Fruit fly (Drosophila melanogaster): Measurements from ENCODE around the gene rudhira.
A peak's percentile ranks its signal among the peaks of the same experiment; 100 is the strongest.

rudhira gene

DNA sequence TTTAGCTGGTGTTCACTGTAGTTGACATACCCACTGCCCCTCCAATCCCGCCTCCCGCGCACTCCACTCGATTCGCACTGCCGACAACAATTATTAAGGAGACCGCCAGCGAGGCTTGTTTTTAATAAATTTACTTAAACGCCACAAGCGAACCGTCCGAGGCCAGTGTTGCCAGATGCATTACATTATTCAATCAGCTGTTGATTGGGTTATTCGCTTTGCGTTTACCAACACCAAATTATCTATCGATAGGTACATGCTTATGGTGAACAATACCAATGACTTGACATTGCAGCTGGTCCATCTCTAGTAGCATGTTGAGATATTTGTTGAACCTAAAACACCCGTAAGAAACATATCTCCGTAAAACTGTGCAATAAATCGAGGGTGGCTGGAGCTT, 70.3 kb downstream of the rudhira start, which contains the start of the genes CG10353 and SelG (continued):
- peak; percentile 48 for TF ChIP-seq nerfin-1 (tag; optimal IDR thresholded peaks at IDR 0.05)
- no peak for TF ChIP-seq Dip2 (GFP tag; IDR thresholded peaks at IDR 0.05)
- peak; percentile 58 for TF ChIP-seq zfh2 (GFP tag; optimal IDR thresholded peaks at IDR 0.05)
- TF ChIP-seq pros (GFP tag; optimal IDR thresholded peaks at IDR 0.05) = no peak
- no peak for TF ChIP-seq ken (GFP tag; IDR thresholded peaks at IDR 0.05)
- peak; percentile 61 for TF ChIP-seq CG2712 (tag; optimal IDR thresholded peaks at IDR 0.05)
- TF ChIP-seq CG6175 (GFP tag; IDR thresholded peaks at IDR 0.05) = no peak
- TF ChIP-seq CG18619 (GFP tag; optimal IDR thresholded peaks at IDR 0.05) = no peak
- peak; percentile 32 for TF ChIP-seq caup (GFP tag; optimal IDR thresholded peaks at IDR 0.05; ENCODE audit: severe bottlenecking)
- peak; percentile 79 for TF ChIP-seq CG16813 (GFP tag; IDR thresholded peaks at IDR 0.05; ENCODE audit: partially characterized antibody)
- no peak for TF ChIP-seq CG11723 (GFP tag; optimal IDR thresholded peaks at IDR 0.05)
- no peak for TF ChIP-seq lola (GFP tag; optimal IDR thresholded peaks at IDR 0.05)
- TF ChIP-seq BtbVII (GFP tag; optimal IDR thresholded peaks at IDR 0.05) = no peak
- TF ChIP-seq kni (GFP tag; optimal IDR thresholded peaks at IDR 0.05) = no peak
- TF ChIP-seq Six4 (GFP tag; optimal IDR thresholded peaks at IDR 0.05) = no peak
- no peak for TF ChIP-seq CG4707 (GFP tag; optimal IDR thresholded peaks at IDR 0.05)
- TF ChIP-seq CG15514 (GFP tag; optimal IDR thresholded peaks at IDR 0.05) = peak; percentile 77
- TF ChIP-seq CG3726 (GFP tag; IDR thresholded peaks at IDR 0.05) = no peak
- peak; percentile 90 for TF ChIP-seq zen2 (GFP tag; IDR thresholded peaks at IDR 0.05; ENCODE audit: partially characterized antibody)
- no peak for TF ChIP-seq peb (GFP tag; IDR thresholded peaks at IDR 0.05)
- TF ChIP-seq CG1233 (GFP tag; optimal IDR thresholded peaks at IDR 0.05) = no peak
- no peak for TF ChIP-seq CG9437 (GFP tag; optimal IDR thresholded peaks at IDR 0.05)
- 0 out of 2 replicates have a peak, but pooled peaks have one; percentile 29 for TF ChIP-seq wdn (GFP tag; IDR thresholded peaks at IDR 0.05)
- TF ChIP-seq CG7271 (tag; optimal IDR thresholded peaks at IDR 0.05) = no peak
- no peak for TF ChIP-seq CG13123 (GFP tag; optimal IDR thresholded peaks at IDR 0.05)
- TF ChIP-seq CG14965 (GFP tag; optimal IDR thresholded peaks at IDR 0.05; ENCODE audit: borderline replicate concordance) = no peak
- TF ChIP-seq CG11504 (tag; optimal IDR thresholded peaks at IDR 0.05) = peak; percentile 48
- TF ChIP-seq CG33557 (GFP tag; optimal IDR thresholded peaks at IDR 0.05) = no peak
- TF ChIP-seq gem (tag; optimal IDR thresholded peaks at IDR 0.05) = peak; percentile 11
- TF ChIP-seq eve (GFP tag; optimal IDR thresholded peaks at IDR 0.05) = no peak
- no peak for TF ChIP-seq Mrtf (GFP tag; IDR thresholded peaks at IDR 0.05)
- peak; percentile 94 for TF ChIP-seq CG34224 (GFP tag; IDR thresholded peaks at IDR 0.05; ENCODE audit: partially characterized antibody)
- peak; percentile 27 for TF ChIP-seq NK7.1 (GFP tag; optimal IDR thresholded peaks at IDR 0.05)
- peak; percentile 27 for TF ChIP-seq CG3163 (GFP tag; optimal IDR thresholded peaks at IDR 0.05)
- peak; percentile 63 for TF ChIP-seq CG2116 (GFP tag; optimal IDR thresholded peaks at IDR 0.05)
- TF ChIP-seq CG12071 (GFP tag; optimal IDR thresholded peaks at IDR 0.05) = no peak
- no peak for TF ChIP-seq Oaz (GFP tag; IDR thresholded peaks at IDR 0.05)
- peak; percentile 10 for TF ChIP-seq ash1 (GFP tag; optimal IDR thresholded peaks at IDR 0.05)
- TF ChIP-seq Meics (GFP tag; optimal IDR thresholded peaks at IDR 0.05) = peak; percentile 8
- peak; percentile 74; the same call in 2 of the 3 replicates for TF ChIP-seq Doc3 (GFP tag; IDR thresholded peaks at IDR 0.05; ENCODE audit: partially characterized antibody)
- no peak for TF ChIP-seq bsh (GFP tag; optimal IDR thresholded peaks at IDR 0.05)
- no peak for TF ChIP-seq ab (GFP tag; optimal IDR thresholded peaks at IDR 0.05)
- TF ChIP-seq ci (GFP tag; IDR thresholded peaks at IDR 0.05) = peak; percentile 56; the same call in 2 of the 3 replicates
- no peak for TF ChIP-seq z (GFP tag; IDR thresholded peaks at IDR 0.05)
- TF ChIP-seq jigr1 (GFP tag; IDR thresholded peaks at IDR 0.05) = no peak
- no peak for TF ChIP-seq cwo (GFP tag; optimal IDR thresholded peaks at IDR 0.05)
- peak; percentile 65 for TF ChIP-seq Ets97D (GFP tag; optimal IDR thresholded peaks at IDR 0.05)
- TF ChIP-seq sens (GFP tag) = peak; percentile 85
- TF ChIP-seq sr (GFP tag; IDR thresholded peaks at IDR 0.05) = no peak
- TF ChIP-seq tio (GFP tag; optimal IDR thresholded peaks at IDR 0.05) = no peak

Measured in whole organism, embryonic.